Worm (Caenorhabditis elegans) whole organism, L4 larva: ENCODE measurements around the gene T06D8.10.

Source experiments
- D1046.2 ChIP-seq: fragments of 200-800 bp; sonication (Bioruptor generic); IDR thresholded peaks from 2 replicates; pipeline ENCODE4 v1.3.6; 2022; ENCODE audit warnings: missing genetic modification characterization, missing compliant biosample characterization
- F44E2.7 ChIP-seq: fragments of 200-800 bp; sonication (Bioruptor generic); IDR thresholded peaks from 2 replicates; pipeline ENCODE4 v2.1.2; 2022; ENCODE audit warnings: missing genetic modification characterization, missing compliant biosample characterization
- F49E8.2 ChIP-seq: sonication (generic microtip); optimal IDR thresholded peaks from 2 replicates; lab custom pipeline; 2016; ENCODE audit warnings: missing compliant biosample characterization, mild to moderate bottlenecking, missing genetic modification characterization, borderline replicate concordance
- T20F7.1 ChIP-seq: fragments of 200-800 bp; sonication (Bioruptor generic); optimal IDR thresholded peaks from 2 replicates; lab custom pipeline; 2018; ENCODE audit warnings: mild to moderate bottlenecking, missing genetic modification characterization, missing compliant biosample characterization
- ZK337.2 ChIP-seq: fragments of 200-800 bp; sonication (Bioruptor generic); IDR thresholded peaks from 2 replicates; pipeline ENCODE4 v1.3.6; 2022; ENCODE audit warnings: missing genetic modification reagents, missing genetic modification characterization, missing compliant biosample characterization
- ama-1 ChIP-seq: fragments of 150-350 bp; optimal IDR thresholded peaks from 2 replicates; lab custom pipeline; 2014; ENCODE audit warnings: inconsistent platforms, mixed read lengths
- arid-1 ChIP-seq: fragments of 200-800 bp; sonication (Bioruptor generic); conservative IDR thresholded peaks from 2 replicates; pipeline ENCODE4 v1.3.6; 2022; ENCODE audit warnings: missing genetic modification reagents, missing genetic modification characterization, missing compliant biosample characterization
- ceh-32 ChIP-seq: sonication (generic microtip); optimal IDR thresholded peaks from 2 replicates; lab custom pipeline; 2016; ENCODE audit warnings: mild to moderate bottlenecking, missing genetic modification characterization, missing compliant biosample characterization; ENCODE audit not compliant: poor library complexity
- daf-19 ChIP-seq: fragments of 200-800 bp; sonication (Bioruptor generic); conservative IDR thresholded peaks from 2 replicates; pipeline ENCODE4 v1.3.6; 2022; ENCODE audit warnings: missing genetic modification characterization, missing compliant biosample characterization
- duxl-1 ChIP-seq: sonication (generic microtip); optimal IDR thresholded peaks from 2 replicates; lab custom pipeline; 2016; ENCODE audit warnings: mild to moderate bottlenecking, missing genetic modification characterization, moderate library complexity, missing compliant biosample characterization; ENCODE audit not compliant: poor library complexity
- dve-1 ChIP-seq: sonication (generic microtip); optimal IDR thresholded peaks from 2 replicates; lab custom pipeline; 2017; ENCODE audit warnings: antibody characterized with exemption, mild to moderate bottlenecking, missing genetic modification characterization, missing compliant biosample characterization; ENCODE audit not compliant: insufficient read depth
- egl-43 ChIP-seq: fragments of 200-800 bp; sonication (Bioruptor generic); IDR thresholded peaks from 2 replicates; pipeline ENCODE4 v1.3.6; 2022; ENCODE audit warnings: missing genetic modification reagents, missing genetic modification characterization, missing compliant biosample characterization
- fkh-10 ChIP-seq: fragments of 150-350 bp; optimal IDR thresholded peaks from 2 replicates; lab custom pipeline; 2014; ENCODE audit warnings: missing biosample characterization, missing genetic modification reagents, missing genetic modification characterization
- lin-13 ChIP-seq: fragments of 150-350 bp; optimal IDR thresholded peaks from 2 replicates; lab custom pipeline; 2014; ENCODE audit warnings: missing biosample characterization, missing genetic modification reagents, missing genetic modification characterization
- lin-38 ChIP-seq: fragments of 200-800 bp; sonication (Bioruptor generic); IDR thresholded peaks from 2 replicates; pipeline ENCODE4 v1.3.6; 2022; ENCODE audit warnings: missing genetic modification reagents, missing genetic modification characterization, missing compliant biosample characterization
- lsy-2 ChIP-seq, 2 experiments: fragments of 150-350 bp in 1 of 2; sonication (generic microtip) in 1 of 2; optimal IDR thresholded peaks; 2 replicates each; lab custom pipeline; 2014 to 2017; ENCODE audit warnings: missing biosample characterization in 2 of 2, missing genetic modification characterization in 2 of 2
- madf-5 ChIP-seq, 2 experiments: fragments of 200-800 bp; sonication (Bioruptor generic); IDR thresholded peaks; 2 replicates each; pipeline ENCODE4 v1.3.6; 2022; ENCODE audit warnings: missing compliant biosample characterization in 2 of 2, missing genetic modification characterization in 2 of 2
- mdt-29 ChIP-seq: fragments of 200-800 bp; sonication (Bioruptor generic); IDR thresholded peaks from 2 replicates; pipeline ENCODE4 v1.3.6; 2022; ENCODE audit warnings: missing genetic modification reagents, missing genetic modification characterization, missing compliant biosample characterization
- mep-1 ChIP-seq: fragments of 150-350 bp; sonication (generic microtip); optimal IDR thresholded peaks from 3 replicates; lab custom pipeline; 2014; ENCODE audit warnings: missing biosample characterization, missing genetic modification characterization
- mes-2 ChIP-seq: sonication (generic microtip); optimal IDR thresholded peaks from 2 replicates; lab custom pipeline; 2016; ENCODE audit warnings: missing genotype, mild to moderate bottlenecking, missing genetic modification characterization, missing compliant biosample characterization; ENCODE audit not compliant: poor library complexity, severe bottlenecking
- mxl-2 ChIP-seq: fragments of 200-800 bp; sonication (Bioruptor generic); conservative IDR thresholded peaks from 2 replicates; pipeline ENCODE4 v1.3.6; 2022; ENCODE audit warnings: missing genetic modification reagents, missing genetic modification characterization, missing compliant biosample characterization
- mxl-3 ChIP-seq: fragments of 200-800 bp; sonication (Bioruptor generic); optimal IDR thresholded peaks from 2 replicates; lab custom pipeline; 2018; ENCODE audit warnings: mild to moderate bottlenecking, missing genetic modification characterization, missing compliant biosample characterization
- nhr-11 ChIP-seq: fragments of 150-350 bp; optimal IDR thresholded peaks from 2 replicates; lab custom pipeline; 2014; ENCODE audit warnings: missing biosample characterization, missing genetic modification characterization
- nhr-25 ChIP-seq: sonication (generic microtip); optimal IDR thresholded peaks from 2 replicates; lab custom pipeline; 2017; ENCODE audit warnings: missing genetic modification characterization, mild to moderate bottlenecking, missing compliant biosample characterization, antibody characterized with exemption, moderate library complexity, borderline replicate concordance; ENCODE audit not compliant: insufficient read depth
- nhr-28 ChIP-seq: fragments of 150-350 bp; optimal IDR thresholded peaks from 2 replicates; lab custom pipeline; 2014; ENCODE audit warnings: missing biosample characterization, missing genetic modification characterization
- nhr-42 ChIP-seq: fragments of 200-800 bp; sonication (Bioruptor generic); IDR thresholded peaks from 2 replicates; pipeline ENCODE4 v1.3.6; 2022; ENCODE audit warnings: missing genetic modification characterization, missing compliant biosample characterization
- nhr-48 ChIP-seq: sonication (generic microtip); optimal IDR thresholded peaks from 2 replicates; lab custom pipeline; 2016; ENCODE audit warnings: mild to moderate bottlenecking, missing genetic modification characterization, missing compliant biosample characterization
- nhr-6 ChIP-seq: fragments of 150-350 bp; optimal IDR thresholded peaks from 2 replicates; lab custom pipeline; 2014; ENCODE audit warnings: missing biosample characterization, missing genetic modification characterization
- pha-4 ChIP-seq, 2 experiments: fragments of 150-350 bp in 1 of 2; fragments of 200-800 bp in 1 of 2; sonication (Bioruptor generic) in 1 of 2; IDR thresholded peaks in 1 of 2; optimal IDR thresholded peaks in 1 of 2; 2 replicates each; pipeline versions ENCODE4 v1.3.6 to Lab custom; 2014 to 2022; ENCODE audit warnings: missing genetic modification characterization in 2 of 2, missing genetic modification reagents in 2 of 2, missing biosample characterization in 1 of 2, missing compliant biosample characterization in 1 of 2
- saeg-2 ChIP-seq: fragments of 200-800 bp; sonication (Bioruptor generic); IDR thresholded peaks from 2 replicates; pipeline ENCODE4 v1.3.6; 2022; ENCODE audit warnings: missing genetic modification reagents, missing genetic modification characterization, missing compliant biosample characterization
- skn-1 ChIP-seq: fragments of 150-350 bp; optimal IDR thresholded peaks from 2 replicates; lab custom pipeline; 2014; ENCODE audit warnings: missing biosample characterization, missing genetic modification characterization
- snpc-1.2 ChIP-seq: fragments of 200-800 bp; sonication (Bioruptor generic); IDR thresholded peaks from 2 replicates; pipeline ENCODE4 v1.3.6; 2022; ENCODE audit warnings: missing genetic modification reagents, missing genetic modification characterization, missing compliant biosample characterization
- spr-3 ChIP-seq: fragments of 200-800 bp; sonication (Bioruptor generic); optimal IDR thresholded peaks from 2 replicates; lab custom pipeline; 2018; ENCODE audit warnings: mild to moderate bottlenecking, missing genetic modification characterization, missing compliant biosample characterization
- unc-130 ChIP-seq: sonication (generic microtip); optimal IDR thresholded peaks from 2 replicates; lab custom pipeline; 2016; ENCODE audit warnings: missing genetic modification reagents, missing genetic modification characterization, missing compliant biosample characterization
- unc-62 ChIP-seq, 3 experiments: fragments of 150-350 bp in 1 of 3; sonication (generic microtip); optimal IDR thresholded peaks in 2 of 3; peaks in 1 of 3; 1 replicate in 1 of 3; 2 replicates in 2 of 3; lab custom pipeline; 2014 to 2017; ENCODE audit warnings: missing biosample characterization in 3 of 3, missing genetic modification characterization in 3 of 3, missing genetic modification reagents in 3 of 3, missing genotype in 1 of 3
- vab-7 ChIP-seq: fragments of 200-800 bp; sonication (Bioruptor generic); IDR thresholded peaks from 2 replicates; pipeline ENCODE4 v1.3.6; 2022; ENCODE audit warnings: missing genetic modification reagents, missing genetic modification characterization, missing compliant biosample characterization
- zfp-2 ChIP-seq: sonication (generic microtip); optimal IDR thresholded peaks from 2 replicates; lab custom pipeline; 2016; ENCODE audit warnings: mild to moderate bottlenecking, missing genetic modification characterization, missing compliant biosample characterization
- zfp-3 ChIP-seq: fragments of 200-800 bp; sonication (Bioruptor generic); conservative IDR thresholded peaks from 2 replicates; pipeline ENCODE4 v1.3.6; 2022; ENCODE audit warnings: missing genetic modification reagents, missing genetic modification characterization, missing compliant biosample characterization
- ztf-7 ChIP-seq: fragments of 150-350 bp; optimal IDR thresholded peaks from 2 replicates; lab custom pipeline; 2014; ENCODE audit warnings: missing biosample characterization, missing genetic modification characterization

Gene T06D8.10

DNA sequence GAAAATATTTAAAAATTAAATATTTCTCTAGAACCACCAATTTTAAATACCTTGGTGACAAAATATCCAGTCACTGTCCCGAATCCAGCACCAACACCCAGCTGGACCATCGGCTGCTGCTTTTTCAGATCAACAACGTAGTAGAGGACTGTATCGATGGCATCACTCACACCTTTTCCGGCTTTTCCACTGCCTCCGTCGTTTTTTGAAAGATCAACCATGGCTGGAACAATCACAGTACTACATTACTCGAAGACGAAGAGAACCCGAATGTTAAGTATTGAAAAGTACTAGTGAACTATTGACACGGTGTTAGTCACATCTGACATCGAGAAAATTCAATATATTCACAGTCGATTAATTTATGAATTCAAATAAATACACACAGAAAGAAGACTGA lies 10.2 kb downstream of the T06D8.10 start, which contains the start of gene fndc-1:
Gene fndc-1, minus strand, starts transcription at position 227 of the 400 bp plus-strand sequence.
- TF ChIP-seq ztf-7 (tag; lab: Kevin White, UChicago) (no peak), nhr-25 (tag; lab: Kevin White, UChicago) (no peak), madf-5 (GFP tag; IDR thresholded peaks at IDR 0.05; lab: Robert Waterston, UW) (no peak), saeg-2 (GFP tag; lab: Robert Waterston, UW) (no peak), unc-62 (GFP tag; optimal IDR thresholded peaks at IDR 0.05 in 1 of 2; lab: Kevin White, UChicago) (no peak), unc-62 (tag; optimal IDR thresholded peaks at IDR 0.05; lab: Kevin White, UChicago) (no peak), nhr-11 (tag; lab: Kevin White, UChicago) (no peak), ama-1 (peak; percentile 76), skn-1 (tag; lab: Kevin White, UChicago) (no peak), egl-43 (GFP tag; lab: Robert Waterston, UW) (0 out of 2 replicates have a peak, but pooled peaks have one; percentile 43), zfp-3 (GFP tag; lab: Robert Waterston, UW) (no peak), D1046.2 (GFP tag; lab: Robert Waterston, UW) (no peak), pha-4 (GFP tag; IDR thresholded peaks at IDR 0.05; lab: Robert Waterston, UW) (no peak), pha-4 (tag; optimal IDR thresholded peaks at IDR 0.05; lab: Kevin White, UChicago) (no peak), mdt-29 (GFP tag; lab: Robert Waterston, UW) (no peak), spr-3 (GFP tag; lab: Kevin White, UChicago) (no peak), snpc-1.2 (no peak), vab-7 (GFP tag; lab: Robert Waterston, UW) (no peak), F44E2.7 (GFP tag; lab: Robert Waterston, UW) (no peak), F49E8.2 (tag; lab: Kevin White, UChicago) (no peak), mxl-2 (GFP tag; lab: Robert Waterston, UW) (0 out of 2 replicates have a peak, but pooled peaks have one; percentile 29), zfp-2 (no peak), mxl-3 (GFP tag; lab: Kevin White, UChicago) (no peak), nhr-6 (tag; lab: Kevin White, UChicago) (no peak), daf-19 (GFP tag; lab: Robert Waterston, UW) (no peak), lin-38 (peak; percentile 58), fkh-10 (GFP tag; lab: Kevin White, UChicago) (no peak)
- TF ChIP-seq, all 104 proteins: peak for 4

DNA sequence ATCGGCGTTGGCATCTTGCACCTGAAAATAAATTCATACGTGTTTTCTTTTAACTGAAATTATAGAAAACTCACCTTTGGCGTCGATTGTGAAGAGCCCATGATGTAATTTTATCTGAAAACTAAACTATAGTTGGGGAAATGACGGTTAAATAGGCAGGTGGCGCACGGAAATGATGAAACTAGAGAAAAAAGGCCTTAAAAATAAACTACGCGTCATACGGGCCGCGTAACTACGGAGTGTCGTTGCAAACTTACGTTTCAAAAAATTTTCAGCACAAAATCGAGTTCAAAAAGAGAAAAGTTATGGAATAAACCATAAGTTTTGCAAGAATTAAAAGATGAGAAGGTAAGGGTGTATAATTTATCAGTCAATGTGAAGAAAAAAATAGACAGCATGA lies 11.0 kb downstream of the T06D8.10 start, which contains the start of gene cchl-1:
Gene cchl-1, minus strand, starts transcription at position 114 of the 400 bp plus-strand sequence.
- TF ChIP-seq arid-1 (no peak), lsy-2 (tag; optimal IDR thresholded peaks at IDR 0.05; lab: Kevin White, UChicago) (peak in 1 of 2 experiments; percentile 35), nhr-28 (tag; lab: Kevin White, UChicago) (peak; percentile 18), mes-2 (tag; lab: Kevin White, UChicago) (peak; percentile 43), ceh-32 (tag; lab: Kevin White, UChicago) (no peak), F44E2.7 (GFP tag; lab: Robert Waterston, UW) (no peak), mep-1 (tag; lab: Kevin White, UChicago) (peak; percentile 48), F49E8.2 (tag; lab: Kevin White, UChicago) (peak; percentile 2), T20F7.1 (GFP tag; lab: Kevin White, UChicago) (peak; percentile 92), duxl-1 (no peak), nhr-48 (tag; lab: Kevin White, UChicago) (no peak), dve-1 (tag; lab: Kevin White, UChicago) (peak; percentile 12), ZK337.2 (GFP tag; lab: Robert Waterston, UW) (no peak), nhr-42 (GFP tag; lab: Robert Waterston, UW) (no peak), zfp-2 (no peak), lin-13 (peak; percentile 2), unc-130 (GFP tag; lab: Kevin White, UChicago) (no peak), lin-38 (peak; percentile 53), zfp-3 (GFP tag; lab: Robert Waterston, UW) (no peak)
